Fruit fly (Drosophila melanogaster) whole organism, embryonic: ENCODE results near the gene Zip88E.
A peak's percentile ranks its signal among the peaks of the same experiment; 100 is the strongest.

Experiments used
- ATbp ChIP-seq: fragments of 200-800 bp; sonication (Bioruptor generic); optimal IDR thresholded peaks from 2 replicates; lab custom pipeline; 2017; ENCODE audit warnings: missing biosample characterization, mild to moderate bottlenecking, missing genetic modification characterization, missing genetic modification reagents
- Abd-B ChIP-seq: fragments of 200-800 bp; sonication (Bioruptor generic); optimal IDR thresholded peaks from 2 replicates; lab custom pipeline; 2018; ENCODE audit warnings: missing biosample characterization, mild to moderate bottlenecking, missing genetic modification characterization, moderate library complexity
- Atf-2 ChIP-seq: fragments of 200-800 bp; sonication (Bioruptor generic); optimal IDR thresholded peaks from 2 replicates; lab custom pipeline; 2016; ENCODE audit warnings: missing biosample characterization, missing genetic modification characterization
- Atf6 ChIP-seq: fragments of 200-800 bp; sonication (Bioruptor generic); IDR thresholded peaks from 2 replicates; pipeline ENCODE4 v1.3.6; 2022; ENCODE audit warnings: missing biosample characterization, missing genetic modification characterization
- B-H1 ChIP-seq: fragments of 200-800 bp; sonication (Bioruptor generic); IDR thresholded peaks from 3 replicates; pipeline ENCODE4 v1.3.6; 2022; ENCODE audit warnings: missing biosample characterization, missing genetic modification characterization
- Bteb2 ChIP-seq: fragments of 200-800 bp; sonication (Bioruptor generic); optimal IDR thresholded peaks from 2 replicates; lab custom pipeline; 2016; ENCODE audit warnings: missing biosample characterization, missing genetic modification characterization
- CG10321 ChIP-seq: fragments of 200-800 bp; sonication (Bioruptor generic); IDR thresholded peaks from 2 replicates; pipeline ENCODE4 v1.3.6; 2022; ENCODE audit warnings: missing biosample characterization, missing genetic modification characterization
- CG11093 ChIP-seq: fragments of 200-800 bp; sonication (Bioruptor generic); IDR thresholded peaks from 3 replicates; pipeline ENCODE4 v1.3.6; 2022; ENCODE audit warnings: missing biosample characterization, missing genetic modification characterization
- CG15696 ChIP-seq: fragments of 200-800 bp; sonication (Bioruptor generic); optimal IDR thresholded peaks from 2 replicates; lab custom pipeline; 2019; ENCODE audit warnings: missing biosample characterization, mild to moderate bottlenecking, missing genetic modification characterization, moderate library complexity
- CG1603 ChIP-seq: fragments of 200-800 bp; sonication (Bioruptor generic); optimal IDR thresholded peaks from 2 replicates; lab custom pipeline; 2019; ENCODE audit warnings: missing biosample characterization, mild to moderate bottlenecking, missing genetic modification characterization, moderate library complexity
- CG3995 ChIP-seq: fragments of 200-800 bp; sonication (Bioruptor generic); optimal IDR thresholded peaks from 3 replicates; lab custom pipeline; 2016; ENCODE audit warnings: missing biosample characterization, missing genetic modification characterization
- CG42726 ChIP-seq: fragments of 200-800 bp; sonication (Bioruptor generic); IDR thresholded peaks from 2 replicates; pipeline ENCODE4 v1.3.6; 2022; ENCODE audit warnings: missing biosample characterization, missing genetic modification characterization; ENCODE audit not compliant: partially characterized antibody
- CG6683 ChIP-seq: fragments of 200-800 bp; sonication (Bioruptor generic); optimal IDR thresholded peaks from 2 replicates; lab custom pipeline; 2017; ENCODE audit warnings: missing biosample characterization, mild to moderate bottlenecking, missing genetic modification characterization, missing genetic modification reagents
- CG7745 ChIP-seq: fragments of 200-800 bp; sonication (Bioruptor generic); optimal IDR thresholded peaks from 2 replicates; lab custom pipeline; 2018; ENCODE audit warnings: missing biosample characterization, mild to moderate bottlenecking, missing genetic modification characterization, moderate library complexity
- CG8290 ChIP-seq, 3 experiments: fragments of 200-800 bp; sonication (Bioruptor generic); optimal IDR thresholded peaks; 2 replicates each; lab custom pipeline; 2016 to 2019; ENCODE audit warnings: missing biosample characterization in 3 of 3, missing genetic modification characterization in 3 of 3, mild to moderate bottlenecking in 2 of 3, moderate library complexity in 1 of 3
- CG9797 ChIP-seq: fragments of 200-800 bp; sonication (Bioruptor generic); optimal IDR thresholded peaks from 3 replicates; lab custom pipeline; 2018; ENCODE audit warnings: missing biosample characterization, mild to moderate bottlenecking, missing genetic modification characterization
- Camta ChIP-seq: fragments of 200-800 bp; sonication (Bioruptor generic); optimal IDR thresholded peaks from 2 replicates; lab custom pipeline; 2016; ENCODE audit warnings: missing biosample characterization, missing genetic modification characterization
- Chrac-16 ChIP-seq: fragments of 200-800 bp; sonication (Bioruptor generic); optimal IDR thresholded peaks from 3 replicates; lab custom pipeline; 2016; ENCODE audit warnings: missing biosample characterization, missing genetic modification characterization
- Dfd ChIP-seq, 2 experiments: fragments of >200 bp; optimal IDR thresholded peaks; 2 replicates each; lab custom pipeline; 2017; ENCODE audit warnings: missing biosample characterization in 2 of 2, missing genetic modification characterization in 2 of 2
- Dref ChIP-seq: fragments of 200-800 bp; sonication (Bioruptor generic); IDR thresholded peaks from 2 replicates; pipeline ENCODE4 v1.3.6; 2022; ENCODE audit warnings: missing biosample characterization, missing genetic modification characterization
- Gsc ChIP-seq: fragments of 200-800 bp; sonication (Bioruptor generic); IDR thresholded peaks from 2 replicates; pipeline ENCODE4 v1.3.6; 2022; ENCODE audit warnings: missing biosample characterization, missing genetic modification characterization
- H15 ChIP-seq: fragments of 200-800 bp; sonication (Bioruptor generic); IDR thresholded peaks from 3 replicates; pipeline ENCODE4 v1.3.6; 2022; ENCODE audit warnings: missing biosample characterization, missing genetic modification characterization
- H2.0 ChIP-seq: fragments of 200-800 bp; sonication (Bioruptor generic); IDR thresholded peaks from 2 replicates; pipeline ENCODE4 v1.3.6; 2022; ENCODE audit warnings: missing biosample characterization, missing genetic modification characterization
- HLHmδ ChIP-seq: fragments of 200-800 bp; sonication (Bioruptor generic); optimal IDR thresholded peaks from 2 replicates; lab custom pipeline; 2018; ENCODE audit warnings: missing biosample characterization, mild to moderate bottlenecking, missing genetic modification characterization, moderate library complexity
- Hr3 ChIP-seq: fragments of 200-800 bp; sonication (Bioruptor generic); optimal IDR thresholded peaks from 3 replicates; lab custom pipeline; 2016; ENCODE audit warnings: missing biosample characterization, missing genetic modification characterization
- Lhr ChIP-seq: fragments of 200-800 bp; sonication (Bioruptor generic); optimal IDR thresholded peaks from 3 replicates; lab custom pipeline; 2017; ENCODE audit warnings: mild to moderate bottlenecking, missing biosample characterization, missing genetic modification reagents, missing genetic modification characterization
- MBD-R2 ChIP-seq: fragments of 200-800 bp; sonication (Bioruptor generic); IDR thresholded peaks from 2 replicates; pipeline ENCODE4 v1.3.6; 2022; ENCODE audit warnings: missing biosample characterization, missing genetic modification characterization
- Side ChIP-seq: fragments of 200-800 bp; sonication (Bioruptor generic); optimal IDR thresholded peaks from 2 replicates; lab custom pipeline; 2016; ENCODE audit warnings: missing biosample characterization, missing genetic modification characterization
- Taf1 ChIP-seq: fragments of 200-800 bp; sonication (Bioruptor generic); IDR thresholded peaks from 2 replicates; pipeline ENCODE4 v1.3.6; 2022; ENCODE audit warnings: missing biosample characterization, missing genetic modification characterization
- aop ChIP-seq: fragments of 200-800 bp; sonication (Bioruptor generic); IDR thresholded peaks from 2 replicates; pipeline ENCODE4 v1.3.6; 2022; ENCODE audit warnings: missing biosample characterization, missing genetic modification characterization
- ato ChIP-seq: fragments of 200-800 bp; sonication (Bioruptor generic); IDR thresholded peaks from 2 replicates; pipeline ENCODE4 v1.3.6; 2022; ENCODE audit warnings: missing biosample characterization, missing genetic modification characterization; ENCODE audit not compliant: partially characterized antibody
- az2 ChIP-seq: fragments of 200-800 bp; sonication (Bioruptor generic); optimal IDR thresholded peaks from 3 replicates; lab custom pipeline; 2016; ENCODE audit warnings: missing biosample characterization, missing genetic modification characterization
- btn ChIP-seq: fragments of 200-800 bp; sonication (Bioruptor generic); optimal IDR thresholded peaks from 2 replicates; lab custom pipeline; 2016; ENCODE audit warnings: missing biosample characterization, missing genetic modification characterization
- cato ChIP-seq: fragments of 200-800 bp; sonication (Bioruptor generic); optimal IDR thresholded peaks from 2 replicates; lab custom pipeline; 2016; ENCODE audit warnings: missing biosample characterization, missing genetic modification characterization, borderline replicate concordance
- fu2 ChIP-seq: fragments of 200-800 bp; sonication (Bioruptor generic); optimal IDR thresholded peaks from 2 replicates; lab custom pipeline; 2016; ENCODE audit warnings: missing biosample characterization, missing genetic modification characterization
- gcm2 ChIP-seq: fragments of 200-800 bp; sonication (Bioruptor generic); optimal IDR thresholded peaks from 2 replicates; lab custom pipeline; 2016; ENCODE audit warnings: missing biosample characterization, missing genetic modification characterization
- grn ChIP-seq: fragments of 200-800 bp; sonication (Bioruptor generic); optimal IDR thresholded peaks from 3 replicates; lab custom pipeline; 2017; ENCODE audit warnings: missing biosample characterization, missing genetic modification characterization
- ind ChIP-seq: fragments of 200-800 bp; sonication (Bioruptor generic); optimal IDR thresholded peaks from 3 replicates; lab custom pipeline; 2016; ENCODE audit warnings: missing biosample characterization, missing genetic modification characterization
- insv ChIP-seq, 2 experiments: fragments of 200-800 bp; sonication (Bioruptor generic); optimal IDR thresholded peaks; 3 replicates each; lab custom pipeline; 2016 to 2018; ENCODE audit warnings: missing biosample characterization in 2 of 2, missing genetic modification characterization in 2 of 2
- jumu ChIP-seq: fragments of 200-800 bp; sonication (Bioruptor generic); optimal IDR thresholded peaks from 3 replicates; lab custom pipeline; 2016; ENCODE audit warnings: missing biosample characterization, missing genetic modification characterization
- knrl ChIP-seq: fragments of 200-800 bp; sonication (Bioruptor generic); IDR thresholded peaks from 3 replicates; pipeline ENCODE4 v1.3.6; 2022; ENCODE audit warnings: missing biosample characterization, missing genetic modification characterization; ENCODE audit not compliant: partially characterized antibody
- pum ChIP-seq: fragments of 200-800 bp; sonication (Bioruptor generic); optimal IDR thresholded peaks from 2 replicates; lab custom pipeline; 2016; ENCODE audit warnings: missing biosample characterization, missing genetic modification characterization
- row ChIP-seq: fragments of 200-800 bp; sonication (Bioruptor generic); IDR thresholded peaks from 3 replicates; pipeline ENCODE4 v1.3.6; 2022; ENCODE audit warnings: missing biosample characterization, missing genetic modification characterization
- sna ChIP-seq: fragments of 200-800 bp; sonication (Bioruptor generic); IDR thresholded peaks from 2 replicates; pipeline ENCODE4 v1.3.6; 2022; ENCODE audit warnings: missing biosample characterization, missing genetic modification characterization; ENCODE audit not compliant: partially characterized antibody
- sr ChIP-seq: fragments of 200-800 bp; sonication (Bioruptor generic); IDR thresholded peaks from 3 replicates; pipeline ENCODE4 v1.3.6; 2022; ENCODE audit warnings: missing biosample characterization, missing genetic modification characterization
- tna ChIP-seq: fragments of 200-800 bp; sonication (Bioruptor generic); IDR thresholded peaks from 2 replicates; pipeline ENCODE4 v1.3.6; 2022; ENCODE audit warnings: missing biosample characterization, missing genetic modification characterization; ENCODE audit not compliant: partially characterized antibody
- tx ChIP-seq: fragments of 200-800 bp; sonication (Bioruptor generic); optimal IDR thresholded peaks from 2 replicates; lab custom pipeline; 2016; ENCODE audit warnings: missing biosample characterization, missing genetic modification characterization
- unpg ChIP-seq: fragments of 200-800 bp; sonication (Bioruptor generic); optimal IDR thresholded peaks from 3 replicates; lab custom pipeline; 2018; ENCODE audit warnings: missing biosample characterization, mild to moderate bottlenecking, missing genetic modification characterization, moderate library complexity
- z ChIP-seq: fragments of 200-800 bp; sonication (Bioruptor generic); IDR thresholded peaks from 3 replicates; pipeline ENCODE4 v1.3.6; 2022; ENCODE audit warnings: missing biosample characterization, missing genetic modification characterization
- zf30C ChIP-seq: fragments of 200-800 bp; sonication (Bioruptor generic); optimal IDR thresholded peaks from 3 replicates; lab custom pipeline; 2018; ENCODE audit warnings: missing biosample characterization, mild to moderate bottlenecking, missing genetic modification characterization
- zfh2 ChIP-seq: fragments of 200-800 bp; sonication (Bioruptor generic); optimal IDR thresholded peaks from 2 replicates; lab custom pipeline; 2016; ENCODE audit warnings: missing biosample characterization, missing genetic modification characterization

The Zip88E gene

dm6 chr3R:15225279-15225730, 43.2 kb upstream of the Zip88E start, which contains the start of the genes CG31344 and Caf1-55 (continued):
- TF ChIP-seq CG10321 (no peak), CG3995 (GFP tag; lab: Kevin White, UChicago) (peak; percentile 78), knrl (GFP tag; lab: Robert Waterston, UW) (peak; percentile 79), CG6683 (GFP tag; lab: Kevin White, UChicago) (no peak), Hr3 (GFP tag; lab: Kevin White, UChicago) (no peak), Abd-B (peak; percentile 66), z (no peak), Dref (GFP tag; lab: Robert Waterston, UW) (peak; percentile 92), unpg (no peak), CG9797 (GFP tag; lab: Kevin White, UChicago) (peak; percentile 91), grn (GFP tag; lab: Kevin White, UChicago) (peak; percentile 31), ato (GFP tag; lab: Robert Waterston, UW) (0 out of 2 replicates have a peak, but pooled peaks have one; percentile 19), Taf1 (no peak), CG7745 (tag; lab: Kevin White, UChicago) (no peak), Atf-2 (no peak), Atf6 (GFP tag; lab: Robert Waterston, UW) (no peak), MBD-R2 (GFP tag; lab: Robert Waterston, UW) (peak; percentile 82), tx (GFP tag; lab: Kevin White, UChicago) (peak; percentile 24), gcm2 (no peak), Chrac-16 (GFP tag; lab: Kevin White, UChicago) (no peak), CG11093 (GFP tag; lab: Robert Waterston, UW) (no peak), sna (GFP tag; lab: Robert Waterston, UW) (peak; percentile 72), jumu (GFP tag; lab: Kevin White, UChicago) (peak; percentile 9), pum (GFP tag; lab: Kevin White, UChicago) (no peak), CG15696 (tag; lab: Kevin White, UChicago) (no peak), btn (GFP tag; lab: Kevin White, UChicago) (no peak), CG1603 (tag; lab: Kevin White, UChicago) (peak; percentile 84), Bteb2 (GFP tag; lab: Kevin White, UChicago) (peak; percentile 8), zf30C (GFP tag; lab: Kevin White, UChicago) (no peak), az2 (peak; percentile 14), insv (GFP tag; optimal IDR thresholded peaks at IDR 0.05; lab: Kevin White, UChicago) (peak in 1 of 2 experiments; percentile 18), ind (GFP tag; lab: Kevin White, UChicago) (no peak), HLHmδ (no peak), ATbp (no peak), Side (GFP tag; lab: Kevin White, UChicago) (no peak), H2.0 (GFP tag; lab: Robert Waterston, UW) (no peak), Gsc (GFP tag; lab: Robert Waterston, UW) (no peak), row (GFP tag; lab: Robert Waterston, UW) (peak; percentile 58), Camta (GFP tag; lab: Kevin White, UChicago) (no peak), sr (no peak), H15 (no peak), Dfd (GFP tag; optimal IDR thresholded peaks at IDR 0.05; lab: Kevin White, UChicago) (no peak), cato (GFP tag; lab: Kevin White, UChicago) (no peak), Lhr (GFP tag; lab: Kevin White, UChicago) (peak; percentile 76), tna (peak; percentile 44; the same call in 1 of the 2 replicates), aop (GFP tag; lab: Robert Waterston, UW) (no peak), fu2 (GFP tag; lab: Kevin White, UChicago) (no peak), B-H1 (GFP tag; lab: Robert Waterston, UW) (no peak), CG42726 (GFP tag; lab: Robert Waterston, UW) (peak; percentile 39; the same call in 1 of the 2 replicates), zfh2 (GFP tag; lab: Kevin White, UChicago) (peak; percentile 35), CG8290 (GFP tag; optimal IDR thresholded peaks at IDR 0.05; lab: Kevin White, UChicago) (no peak), CG8290 (tag; optimal IDR thresholded peaks at IDR 0.05; lab: Kevin White, UChicago) (no peak)
